Worm (Caenorhabditis elegans): ENCODE results near the gene F42A9.3.

- no peak for TF ChIP-seq med-1 (GFP tag; optimal IDR thresholded peaks at IDR 0.05; ENCODE audit: insufficient read depth)
- TF ChIP-seq klf-2 (GFP tag; conservative IDR thresholded peaks at IDR 0.05): no peak
- TF ChIP-seq ref-1 (GFP tag; conservative IDR thresholded peaks at IDR 0.05): no peak
- TF ChIP-seq T22C8.4 (GFP tag; IDR thresholded peaks at IDR 0.05): no peak
- TF ChIP-seq flt-1 (GFP tag; IDR thresholded peaks at IDR 0.05): no peak
Observed at ce11 chrIV:8614680-8615079, 2.4 kb upstream of the F42A9.3 start, which contains the start of gene cyp-33E3.
